Fruit fly (Drosophila melanogaster) whole organism, embryonic: Measurements from ENCODE around the gene CG17108.
A peak's percentile ranks its signal among the peaks of the same experiment; 100 is the strongest.

Source experiments
- Abd-B ChIP-seq: fragments of 200-800 bp; sonication (Bioruptor generic); optimal IDR thresholded peaks from 2 replicates; lab custom pipeline; 2018; ENCODE audit warnings: missing biosample characterization, mild to moderate bottlenecking, missing genetic modification characterization, moderate library complexity
- Asciz ChIP-seq: fragments of 200-800 bp; sonication (Bioruptor generic); optimal IDR thresholded peaks from 2 replicates; lab custom pipeline; 2017; ENCODE audit warnings: missing biosample characterization, mild to moderate bottlenecking, missing genetic modification characterization, missing genetic modification reagents
- B-H1 ChIP-seq: fragments of 200-800 bp; sonication (Bioruptor generic); IDR thresholded peaks from 3 replicates; pipeline ENCODE4 v1.3.6; 2022; ENCODE audit warnings: missing biosample characterization, missing genetic modification characterization
- CG10565 ChIP-seq: fragments of 200-800 bp; sonication (Bioruptor generic); optimal IDR thresholded peaks from 3 replicates; lab custom pipeline; 2016; ENCODE audit warnings: missing biosample characterization, mild to moderate bottlenecking, missing genetic modification characterization
- CG11456 ChIP-seq: fragments of 200-800 bp; sonication (Bioruptor generic); IDR thresholded peaks from 3 replicates; pipeline ENCODE4 v1.3.6; 2022; ENCODE audit warnings: missing biosample characterization, missing genetic modification characterization
- CG12071 ChIP-seq: fragments of 200-800 bp; sonication (Bioruptor generic); optimal IDR thresholded peaks from 3 replicates; lab custom pipeline; 2018; ENCODE audit warnings: missing biosample characterization, mild to moderate bottlenecking, missing genetic modification characterization
- CG13296 ChIP-seq: fragments of 200-800 bp; sonication (Bioruptor generic); optimal IDR thresholded peaks from 3 replicates; lab custom pipeline; 2018; ENCODE audit warnings: missing biosample characterization, mild to moderate bottlenecking, missing genetic modification characterization
- CG14050 ChIP-seq: fragments of 200-800 bp; sonication (Bioruptor generic); IDR thresholded peaks from 3 replicates; pipeline ENCODE4 v1.3.6; 2022; ENCODE audit warnings: missing biosample characterization, missing genetic modification characterization
- CG17385 ChIP-seq: fragments of 200-800 bp; sonication (Bioruptor generic); optimal IDR thresholded peaks from 3 replicates; lab custom pipeline; 2018; ENCODE audit warnings: missing biosample characterization, mild to moderate bottlenecking, missing genetic modification characterization
- CG2202 ChIP-seq: fragments of 200-800 bp; sonication (Bioruptor generic); optimal IDR thresholded peaks from 2 replicates; lab custom pipeline; 2018; ENCODE audit warnings: missing biosample characterization, mild to moderate bottlenecking, missing genetic modification characterization
- CG2889 ChIP-seq: fragments of 200-800 bp; sonication (Bioruptor generic); IDR thresholded peaks from 3 replicates; pipeline ENCODE4 v1.3.6; 2022; ENCODE audit warnings: missing biosample characterization, missing genetic modification characterization
- CG3838 ChIP-seq: fragments of 200-800 bp; sonication (Bioruptor generic); optimal IDR thresholded peaks from 3 replicates; lab custom pipeline; 2016; ENCODE audit warnings: missing biosample characterization, missing genetic modification characterization
- CG42726 ChIP-seq: fragments of 200-800 bp; sonication (Bioruptor generic); IDR thresholded peaks from 2 replicates; pipeline ENCODE4 v1.3.6; 2022; ENCODE audit warnings: missing biosample characterization, missing genetic modification characterization; ENCODE audit not compliant: partially characterized antibody
- CG4730 ChIP-seq: fragments of 200-800 bp; sonication (Bioruptor generic); IDR thresholded peaks from 2 replicates; pipeline ENCODE4 v1.3.6; 2022; ENCODE audit warnings: missing biosample characterization, missing genetic modification characterization
- CG7745 ChIP-seq: fragments of 200-800 bp; sonication (Bioruptor generic); optimal IDR thresholded peaks from 2 replicates; lab custom pipeline; 2018; ENCODE audit warnings: missing biosample characterization, mild to moderate bottlenecking, missing genetic modification characterization, moderate library complexity
- CG9797 ChIP-seq: fragments of 200-800 bp; sonication (Bioruptor generic); optimal IDR thresholded peaks from 3 replicates; lab custom pipeline; 2018; ENCODE audit warnings: missing biosample characterization, mild to moderate bottlenecking, missing genetic modification characterization
- Chrac-16 ChIP-seq: fragments of 200-800 bp; sonication (Bioruptor generic); optimal IDR thresholded peaks from 3 replicates; lab custom pipeline; 2016; ENCODE audit warnings: missing biosample characterization, missing genetic modification characterization
- CrebB ChIP-seq: fragments of 200-800 bp; sonication (Bioruptor generic); optimal IDR thresholded peaks from 3 replicates; lab custom pipeline; 2018; ENCODE audit warnings: missing biosample characterization, mild to moderate bottlenecking, missing genetic modification characterization
- D ChIP-seq, 2 experiments: fragments of 200-800 bp in 1 of 2; fragments of >200 bp in 1 of 2; sonication (Bioruptor generic) in 1 of 2; optimal IDR thresholded peaks; 2 replicates in 1 of 2; 3 replicates in 1 of 2; lab custom pipeline; 2017; ENCODE audit warnings: mild to moderate bottlenecking in 1 of 2, missing biosample characterization in 1 of 2, missing genetic modification characterization in 1 of 2, missing genetic modification reagents in 1 of 2
- D19B ChIP-seq: fragments of 200-800 bp; sonication (Bioruptor generic); optimal IDR thresholded peaks from 2 replicates; lab custom pipeline; 2017; ENCODE audit warnings: missing biosample characterization, mild to moderate bottlenecking, missing genetic modification characterization
- Dbx ChIP-seq: fragments of 200-800 bp; sonication (Bioruptor generic); IDR thresholded peaks from 3 replicates; pipeline ENCODE4 v1.3.6; 2022; ENCODE audit warnings: missing biosample characterization, missing genetic modification characterization
- Dfd ChIP-seq, 2 experiments: fragments of >200 bp; optimal IDR thresholded peaks; 2 replicates each; lab custom pipeline; 2017; ENCODE audit warnings: missing biosample characterization in 2 of 2, missing genetic modification characterization in 2 of 2
- Doc2 ChIP-seq: fragments of 200-800 bp; sonication (Bioruptor generic); IDR thresholded peaks from 2 replicates; pipeline ENCODE4 v1.3.6; 2022; ENCODE audit warnings: missing biosample characterization, missing genetic modification characterization
- Doc3 ChIP-seq: fragments of 200-800 bp; sonication (Bioruptor generic); IDR thresholded peaks from 3 replicates; pipeline ENCODE4 v1.3.6; 2022; ENCODE audit warnings: missing biosample characterization, missing genetic modification characterization; ENCODE audit not compliant: partially characterized antibody
- Ets97D ChIP-seq: fragments of 200-800 bp; sonication (Bioruptor generic); optimal IDR thresholded peaks from 3 replicates; lab custom pipeline; 2016; ENCODE audit warnings: missing biosample characterization, missing genetic modification characterization
- Lpt ChIP-seq: fragments of >200 bp; optimal IDR thresholded peaks from 2 replicates; lab custom pipeline; 2018; ENCODE audit warnings: missing biosample characterization, missing genetic modification characterization
- Med ChIP-seq: fragments of 200-800 bp; sonication (Bioruptor generic); peaks from one replicate; lab custom pipeline; 2016; ENCODE audit warnings: missing biosample characterization, missing genetic modification characterization, mild to moderate bottlenecking, inconsistent platforms, moderate library complexity
- Mrtf ChIP-seq: fragments of 200-800 bp; sonication (Bioruptor generic); IDR thresholded peaks from 3 replicates; pipeline ENCODE4 v1.3.6; 2022; ENCODE audit warnings: missing biosample characterization, missing genetic modification characterization
- Sox102F ChIP-seq: fragments of 200-800 bp; sonication (Bioruptor generic); optimal IDR thresholded peaks from 2 replicates; lab custom pipeline; 2018; ENCODE audit warnings: missing biosample characterization, mild to moderate bottlenecking, missing genetic modification characterization, moderate library complexity
- abd-A ChIP-seq: fragments of 200-800 bp; sonication (Bioruptor generic); optimal IDR thresholded peaks from 3 replicates; lab custom pipeline; 2019; ENCODE audit warnings: missing biosample characterization, mild to moderate bottlenecking, missing genetic modification characterization, moderate library complexity
- ac ChIP-seq: fragments of 200-800 bp; sonication (Bioruptor generic); optimal IDR thresholded peaks from 3 replicates; lab custom pipeline; 2017; ENCODE audit warnings: missing biosample characterization, mild to moderate bottlenecking, missing genetic modification characterization
- cato ChIP-seq: fragments of 200-800 bp; sonication (Bioruptor generic); optimal IDR thresholded peaks from 2 replicates; lab custom pipeline; 2016; ENCODE audit warnings: missing biosample characterization, missing genetic modification characterization, borderline replicate concordance
- cg ChIP-seq: fragments of 200-800 bp; sonication (Bioruptor generic); optimal IDR thresholded peaks from 3 replicates; lab custom pipeline; 2019; ENCODE audit warnings: missing biosample characterization, mild to moderate bottlenecking, missing genetic modification characterization, moderate library complexity
- crol ChIP-seq: fragments of 200-800 bp; sonication (Bioruptor generic); IDR thresholded peaks from 2 replicates; pipeline ENCODE4 v1.3.6; 2022; ENCODE audit warnings: missing biosample characterization, missing genetic modification characterization
- fd3F ChIP-seq: fragments of 200-800 bp; sonication (Bioruptor generic); optimal IDR thresholded peaks from 2 replicates; lab custom pipeline; 2018; ENCODE audit warnings: missing biosample characterization, mild to moderate bottlenecking, missing genetic modification characterization, moderate library complexity
- gce ChIP-seq: fragments of 200-800 bp; sonication (Bioruptor generic); IDR thresholded peaks from 3 replicates; pipeline ENCODE4 v1.3.6; 2022; ENCODE audit warnings: missing biosample characterization, missing genetic modification characterization
- gsb ChIP-seq: fragments of 200-800 bp; sonication (Bioruptor generic); IDR thresholded peaks from 2 replicates; pipeline ENCODE4 v1.3.6; 2022; ENCODE audit warnings: missing biosample characterization, missing genetic modification characterization
- knrl ChIP-seq: fragments of 200-800 bp; sonication (Bioruptor generic); IDR thresholded peaks from 3 replicates; pipeline ENCODE4 v1.3.6; 2022; ENCODE audit warnings: missing biosample characterization, missing genetic modification characterization; ENCODE audit not compliant: partially characterized antibody
- maf-S ChIP-seq: fragments of 200-800 bp; sonication (Bioruptor generic); optimal IDR thresholded peaks from 2 replicates; lab custom pipeline; 2016; ENCODE audit warnings: missing biosample characterization, missing genetic modification characterization
- repo ChIP-seq: fragments of 200-800 bp; sonication (Bioruptor generic); optimal IDR thresholded peaks from 2 replicates; lab custom pipeline; 2016; ENCODE audit warnings: missing biosample characterization, missing genetic modification characterization
- ro ChIP-seq: fragments of 200-800 bp; sonication (Bioruptor generic); IDR thresholded peaks from 2 replicates; pipeline ENCODE4 v1.3.6; 2022; ENCODE audit warnings: missing biosample characterization, missing genetic modification characterization
- scrt ChIP-seq: fragments of 200-800 bp; sonication (Bioruptor generic); optimal IDR thresholded peaks from 2 replicates; lab custom pipeline; 2018; ENCODE audit warnings: missing biosample characterization, mild to moderate bottlenecking, missing genetic modification characterization, moderate library complexity
- seq ChIP-seq: fragments of 200-800 bp; sonication (Bioruptor generic); IDR thresholded peaks from 2 replicates; pipeline ENCODE4 v1.3.6; 2022; ENCODE audit warnings: missing biosample characterization, missing genetic modification characterization
- sna ChIP-seq: fragments of 200-800 bp; sonication (Bioruptor generic); IDR thresholded peaks from 2 replicates; pipeline ENCODE4 v1.3.6; 2022; ENCODE audit warnings: missing biosample characterization, missing genetic modification characterization; ENCODE audit not compliant: partially characterized antibody
- tap ChIP-seq: fragments of 200-800 bp; optimal IDR thresholded peaks from 3 replicates; lab custom pipeline; 2019; ENCODE audit warnings: missing biosample characterization, mild to moderate bottlenecking, missing genetic modification characterization, moderate library complexity
- tll ChIP-seq, 2 experiments: fragments of 200-800 bp in 1 of 2; fragments of >200 bp in 1 of 2; sonication (Bioruptor generic) in 1 of 2; optimal IDR thresholded peaks; 2 replicates each; lab custom pipeline; 2017 to 2019; ENCODE audit warnings: missing biosample characterization in 2 of 2, missing genetic modification characterization in 2 of 2, mild to moderate bottlenecking in 1 of 2, moderate library complexity in 1 of 2
- trem ChIP-seq: fragments of 200-800 bp; optimal IDR thresholded peaks from 3 replicates; lab custom pipeline; 2019; ENCODE audit warnings: missing biosample characterization, mild to moderate bottlenecking, missing genetic modification characterization, moderate library complexity
- tx ChIP-seq: fragments of 200-800 bp; sonication (Bioruptor generic); optimal IDR thresholded peaks from 2 replicates; lab custom pipeline; 2016; ENCODE audit warnings: missing biosample characterization, missing genetic modification characterization

The CG17108 gene

dm6 chr2L:10661490-10662240 lies 32.2 kb downstream of the CG17108 start, which contains the start of gene CG31871 (continued):
- TF ChIP-seq crol (GFP tag; lab: Robert Waterston, UW) (peak; percentile 55; the same call in 1 of the 2 replicates), Med (GFP tag; lab: Kevin White, UChicago) (peak; percentile 68), tx (GFP tag; lab: Kevin White, UChicago) (no peak), gsb (no peak), maf-S (no peak), CG11456 (GFP tag; lab: Robert Waterston, UW) (no peak), CG3838 (GFP tag; lab: Kevin White, UChicago) (no peak), knrl (GFP tag; lab: Robert Waterston, UW) (no peak), Chrac-16 (GFP tag; lab: Kevin White, UChicago) (peak; percentile 36), CrebB (peak; percentile 20), Doc2 (GFP tag; lab: Robert Waterston, UW) (no peak), Dbx (peak; percentile 55; the same call in 1 of the 3 replicates), CG10565 (GFP tag; lab: Kevin White, UChicago) (no peak), CG4730 (peak; percentile 70), CG2889 (GFP tag; lab: Robert Waterston, UW) (peak; percentile 34; the same call in 2 of the 3 replicates), sna (GFP tag; lab: Robert Waterston, UW) (no peak), repo (GFP tag; lab: Kevin White, UChicago) (no peak), CG9797 (no peak), B-H1 (GFP tag; lab: Robert Waterston, UW) (peak; percentile 46; the same call in 2 of the 3 replicates), Asciz (peak; percentile 77), CG14050 (GFP tag; lab: Robert Waterston, UW) (peak; percentile 29; the same call in 2 of the 3 replicates), trem (tag; lab: Kevin White, UChicago) (peak; percentile 53), Abd-B (GFP tag; lab: Kevin White, UChicago) (peak; percentile 70), gce (no peak), Doc3 (no peak), CG13296 (GFP tag; lab: Kevin White, UChicago) (peak; percentile 74), cg (no peak), cato (peak; percentile 12), tap (peak; percentile 75), CG7745 (tag; lab: Kevin White, UChicago) (no peak), Dfd (GFP tag; optimal IDR thresholded peaks at IDR 0.05; lab: Kevin White, UChicago) (no peak), D (optimal IDR thresholded peaks at IDR 0.05; lab: Kevin White, UChicago) (no peak), D (GFP tag; optimal IDR thresholded peaks at IDR 0.05; lab: Kevin White, UChicago) (peak; percentile 47), CG17385 (GFP tag; lab: Kevin White, UChicago) (peak; percentile 73), Lpt (GFP tag; lab: Kevin White, UChicago) (no peak), ro (GFP tag; lab: Robert Waterston, UW) (peak; percentile 29; the same call in 1 of the 2 replicates), seq (peak; percentile 38; the same call in 1 of the 2 replicates), D19B (GFP tag; lab: Kevin White, UChicago) (no peak), tll (GFP tag; optimal IDR thresholded peaks at IDR 0.05; lab: Kevin White, UChicago) (no peak), fd3F (GFP tag; lab: Kevin White, UChicago) (peak; percentile 61), CG2202 (tag; lab: Kevin White, UChicago) (no peak), CG12071 (GFP tag; lab: Kevin White, UChicago) (no peak), Ets97D (GFP tag; lab: Kevin White, UChicago) (no peak), scrt (GFP tag; lab: Kevin White, UChicago) (peak; percentile 42), CG42726 (no peak), Mrtf (peak; percentile 29; the same call in 1 of the 3 replicates), ac (GFP tag; lab: Kevin White, UChicago) (no peak), Sox102F (GFP tag; lab: Kevin White, UChicago) (peak; percentile 84), abd-A (tag; lab: Kevin White, UChicago) (no peak)
